Worm (Caenorhabditis elegans): ENCODE measurements around the gene M01H9.2.

DNA sequence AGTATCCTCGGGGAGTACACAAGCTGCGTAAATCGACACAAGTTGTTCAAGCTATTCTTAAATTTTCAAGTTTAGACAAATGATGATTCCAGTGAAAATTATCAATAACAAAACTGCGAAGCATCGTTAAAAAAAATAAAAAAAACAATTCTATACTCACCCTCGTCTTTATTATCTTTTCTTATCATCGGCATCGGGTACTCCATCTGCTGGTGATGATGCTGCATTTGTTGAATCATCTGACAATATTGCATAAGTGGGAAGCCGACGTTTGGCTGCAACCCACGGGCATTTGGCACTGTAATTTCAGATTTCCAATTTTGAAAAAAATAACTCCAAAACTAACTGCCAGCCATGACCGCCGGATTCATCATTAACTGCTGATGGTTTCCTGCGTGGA is 18.3 kb upstream of the M01H9.2 start:
- TF ChIP-seq unc-62 (GFP tag; optimal IDR thresholded peaks at IDR 0.05) (no peak), ztf-11 (tag; optimal IDR thresholded peaks at IDR 0.05) (no peak), nhr-12 (tag; optimal IDR thresholded peaks at IDR 0.05) (no peak), pha-4 (tag; optimal IDR thresholded peaks at IDR 0.05) (no peak), nhr-237 (tag; optimal IDR thresholded peaks at IDR 0.05) (no peak), mep-1 (tag; optimal IDR thresholded peaks at IDR 0.05) (no peak), mls-2 (tag; optimal IDR thresholded peaks at IDR 0.05) (no peak)
